Worm (Caenorhabditis elegans) whole organism, young adult: ENCODE results near the gene ctsa-1.1.

Experiments
- B0336.3 ChIP-seq: fragments of 200-800 bp; sonication (Bioruptor generic); IDR thresholded peaks from 2 replicates; pipeline ENCODE4 v1.3.6; 2022; ENCODE audit warnings: missing genetic modification characterization, missing compliant biosample characterization
- F37B4.10 ChIP-seq: fragments of 200-800 bp; sonication (Bioruptor generic); IDR thresholded peaks from 2 replicates; pipeline ENCODE4 v1.3.6; 2022; ENCODE audit warnings: missing genetic modification characterization, missing compliant biosample characterization
- F52B5.7 ChIP-seq: sonication (generic microtip); optimal IDR thresholded peaks from 2 replicates; lab custom pipeline; 2016; ENCODE audit warnings: mild to moderate bottlenecking, missing genetic modification characterization, missing compliant biosample characterization
- F55B11.4 ChIP-seq: sonication (generic microtip); optimal IDR thresholded peaks from 2 replicates; lab custom pipeline; 2016; ENCODE audit warnings: missing compliant biosample characterization, missing genetic modification characterization, borderline replicate concordance; ENCODE audit not compliant: insufficient read depth
- F57A8.1 ChIP-seq: fragments of 200-800 bp; sonication (Bioruptor generic); optimal IDR thresholded peaks from 2 replicates; lab custom pipeline; 2018; ENCODE audit warnings: mild to moderate bottlenecking, missing genetic modification characterization, moderate library complexity, missing compliant biosample characterization
- T26A5.8 ChIP-seq: sonication (generic microtip); optimal IDR thresholded peaks from 2 replicates; lab custom pipeline; 2016; ENCODE audit warnings: missing genetic modification characterization, missing compliant biosample characterization
- Y67H2A.10 ChIP-seq: fragments of 200-800 bp; sonication (Bioruptor generic); conservative IDR thresholded peaks from 2 replicates; pipeline ENCODE4 v1.3.6; 2022; ENCODE audit warnings: missing genetic modification reagents, missing genetic modification characterization, missing compliant biosample characterization
- aptf-3 ChIP-seq: fragments of 200-800 bp; sonication (Bioruptor generic); IDR thresholded peaks from 2 replicates; pipeline ENCODE4 v1.3.6; 2022; ENCODE audit warnings: missing genetic modification characterization, missing compliant biosample characterization
- athp-1 ChIP-seq: sonication (generic microtip); optimal IDR thresholded peaks from 2 replicates; lab custom pipeline; 2017; ENCODE audit warnings: mild to moderate bottlenecking, missing genetic modification characterization, missing compliant biosample characterization
- attf-3 ChIP-seq: fragments of 200-800 bp; sonication (Bioruptor generic); conservative IDR thresholded peaks from 2 replicates; pipeline ENCODE4 v1.3.6; 2022; ENCODE audit warnings: missing genetic modification reagents, missing genetic modification characterization, missing compliant biosample characterization
- cebp-2 ChIP-seq: fragments of 200-800 bp; sonication (Bioruptor generic); IDR thresholded peaks from 2 replicates; pipeline ENCODE4 v1.3.6; 2022; ENCODE audit warnings: missing genetic modification characterization, missing compliant biosample characterization
- ceh-58 ChIP-seq: fragments of 200-800 bp; sonication (Bioruptor generic); IDR thresholded peaks from 2 replicates; pipeline ENCODE4 v1.3.6; 2022; ENCODE audit warnings: missing genetic modification characterization, missing compliant biosample characterization
- ceh-91 ChIP-seq: fragments of 200-800 bp; sonication (Bioruptor generic); IDR thresholded peaks from 2 replicates; pipeline ENCODE4 v1.3.6; 2022; ENCODE audit warnings: missing genetic modification reagents, missing genetic modification characterization, missing compliant biosample characterization
- dox-1 ChIP-seq: fragments of 200-800 bp; sonication (Bioruptor generic); IDR thresholded peaks from 2 replicates; pipeline ENCODE4 v1.3.6; 2022; ENCODE audit warnings: missing genetic modification reagents, missing genetic modification characterization, missing compliant biosample characterization
- dpff-1 ChIP-seq: sonication (generic microtip); optimal IDR thresholded peaks from 2 replicates; lab custom pipeline; 2017; ENCODE audit warnings: mild to moderate bottlenecking, missing genetic modification characterization, missing compliant biosample characterization
- hmg-1.2 ChIP-seq: fragments of 200-800 bp; sonication (Bioruptor generic); IDR thresholded peaks from 2 replicates; pipeline ENCODE4 v1.3.6; 2022; ENCODE audit warnings: missing genetic modification reagents, missing genetic modification characterization, missing compliant biosample characterization
- hmg-20 ChIP-seq: fragments of 200-800 bp; sonication (Bioruptor generic); IDR thresholded peaks from 2 replicates; pipeline ENCODE4 v1.3.6; 2022; ENCODE audit warnings: missing genetic modification reagents, missing genetic modification characterization, missing compliant biosample characterization
- hrde-1 ChIP-seq: sonication (generic microtip); optimal IDR thresholded peaks from 2 replicates; lab custom pipeline; 2016; ENCODE audit warnings: missing genetic modification characterization, mild to moderate bottlenecking, missing compliant biosample characterization, moderate library complexity, missing genotype, missing genetic modification reagents, borderline replicate concordance
- hsf-1 ChIP-seq: fragments of 200-800 bp; sonication (Bioruptor generic); IDR thresholded peaks from 2 replicates; pipeline ENCODE4 v1.3.6; 2022; ENCODE audit warnings: missing genetic modification reagents, missing genetic modification characterization, missing compliant biosample characterization
- let-607 ChIP-seq, 2 experiments: fragments of 200-800 bp in 1 of 2; sonication (Bioruptor generic) in 1 of 2; sonication (generic microtip) in 1 of 2; optimal IDR thresholded peaks; 2 replicates each; lab custom pipeline; 2016 to 2018; ENCODE audit warnings: mild to moderate bottlenecking in 2 of 2, missing compliant biosample characterization in 2 of 2, missing genetic modification characterization in 2 of 2, moderate library complexity in 2 of 2, missing genotype in 1 of 2
- lin-26 ChIP-seq: fragments of 200-800 bp; sonication (Bioruptor generic); IDR thresholded peaks from 2 replicates; pipeline ENCODE4 v1.3.6; 2022; ENCODE audit warnings: missing genetic modification reagents, missing genetic modification characterization, missing compliant biosample characterization
- lin-40 ChIP-seq: sonication (generic microtip); optimal IDR thresholded peaks from 2 replicates; lab custom pipeline; 2016; ENCODE audit warnings: missing genetic modification characterization, mild to moderate bottlenecking, missing compliant biosample characterization, missing genotype, missing genetic modification reagents
- lsy-27 ChIP-seq: sonication (generic microtip); optimal IDR thresholded peaks from 2 replicates; lab custom pipeline; 2017; ENCODE audit warnings: missing genetic modification characterization, mild to moderate bottlenecking, missing compliant biosample characterization, antibody characterized with exemption, missing genotype, borderline replicate concordance; ENCODE audit not compliant: insufficient read depth
- madf-10 ChIP-seq: sonication (generic microtip); optimal IDR thresholded peaks from 2 replicates; lab custom pipeline; 2016; ENCODE audit warnings: mild to moderate bottlenecking, missing genetic modification characterization, missing compliant biosample characterization
- madf-6 ChIP-seq: fragments of 200-800 bp; sonication (Bioruptor generic); IDR thresholded peaks from 2 replicates; pipeline ENCODE4 v1.3.6; 2022; ENCODE audit warnings: missing genetic modification reagents, missing genetic modification characterization, missing compliant biosample characterization
- madf-8 ChIP-seq: fragments of 200-800 bp; sonication (Bioruptor generic); conservative IDR thresholded peaks from 2 replicates; pipeline ENCODE4 v1.3.6; 2022; ENCODE audit warnings: missing genetic modification reagents, missing genetic modification characterization, missing compliant biosample characterization
- mcd-1 ChIP-seq: fragments of 200-800 bp; sonication (Bioruptor generic); IDR thresholded peaks from 2 replicates; pipeline ENCODE4 v1.3.6; 2022; ENCODE audit warnings: missing genetic modification reagents, missing genetic modification characterization, missing compliant biosample characterization
- mes-4 ChIP-seq: sonication (generic microtip); optimal IDR thresholded peaks from 2 replicates; lab custom pipeline; 2016; ENCODE audit warnings: missing genotype, missing genetic modification characterization, missing compliant biosample characterization
- nfya-2 ChIP-seq: fragments of 200-800 bp; sonication (Bioruptor generic); IDR thresholded peaks from 2 replicates; pipeline ENCODE4 v1.3.6; 2022; ENCODE audit warnings: missing genetic modification reagents, missing genetic modification characterization, missing compliant biosample characterization
- nhr-80 ChIP-seq: sonication (generic microtip); optimal IDR thresholded peaks from 2 replicates; lab custom pipeline; 2016; ENCODE audit warnings: missing genetic modification characterization, missing compliant biosample characterization
- rcor-1 ChIP-seq: fragments of 200-800 bp; sonication (Bioruptor generic); IDR thresholded peaks from 2 replicates; pipeline ENCODE4 v1.3.6; 2022; ENCODE audit warnings: missing genetic modification reagents, missing genetic modification characterization, missing compliant biosample characterization
- repo-1 ChIP-seq: sonication (generic microtip); optimal IDR thresholded peaks from 2 replicates; lab custom pipeline; 2017; ENCODE audit warnings: mild to moderate bottlenecking, missing genetic modification characterization, missing compliant biosample characterization
- somi-1 ChIP-seq: fragments of 200-800 bp; sonication (Bioruptor generic); optimal IDR thresholded peaks from 2 replicates; lab custom pipeline; 2018; ENCODE audit warnings: mild to moderate bottlenecking, missing genetic modification characterization, missing compliant biosample characterization
- tbp1 ChIP-seq: fragments of 200-800 bp; sonication (Bioruptor generic); optimal IDR thresholded peaks from 2 replicates; lab custom pipeline; 2018; ENCODE audit warnings: mild to moderate bottlenecking, missing genetic modification characterization, missing compliant biosample characterization
- tlf-1 ChIP-seq: fragments of 200-800 bp; sonication (Bioruptor generic); optimal IDR thresholded peaks from 2 replicates; lab custom pipeline; 2018; ENCODE audit warnings: mild to moderate bottlenecking, missing genetic modification characterization, missing compliant biosample characterization
- unc-130 ChIP-seq: sonication (generic microtip); optimal IDR thresholded peaks from 2 replicates; lab custom pipeline; 2016; ENCODE audit warnings: missing genetic modification reagents, missing genetic modification characterization, missing compliant biosample characterization
- xnd-1 ChIP-seq: sonication (generic microtip); optimal IDR thresholded peaks from 2 replicates; lab custom pipeline; 2016; ENCODE audit warnings: missing genotype, missing genetic modification reagents, missing genetic modification characterization, missing compliant biosample characterization
- zfh-2 ChIP-seq: fragments of 200-800 bp; sonication (Bioruptor generic); conservative IDR thresholded peaks from 2 replicates; pipeline ENCODE4 v1.3.6; 2022; ENCODE audit warnings: missing genetic modification reagents, missing genetic modification characterization, missing compliant biosample characterization
- ztf-26 ChIP-seq: sonication (generic microtip); optimal IDR thresholded peaks from 2 replicates; lab custom pipeline; 2017; ENCODE audit warnings: missing genetic modification characterization, missing compliant biosample characterization
- ztf-28 ChIP-seq: fragments of 200-800 bp; sonication (Bioruptor generic); IDR thresholded peaks from 2 replicates; pipeline ENCODE4 v1.3.6; 2022; ENCODE audit warnings: missing genetic modification reagents, missing genetic modification characterization, missing compliant biosample characterization

Gene ctsa-1.1

DNA sequence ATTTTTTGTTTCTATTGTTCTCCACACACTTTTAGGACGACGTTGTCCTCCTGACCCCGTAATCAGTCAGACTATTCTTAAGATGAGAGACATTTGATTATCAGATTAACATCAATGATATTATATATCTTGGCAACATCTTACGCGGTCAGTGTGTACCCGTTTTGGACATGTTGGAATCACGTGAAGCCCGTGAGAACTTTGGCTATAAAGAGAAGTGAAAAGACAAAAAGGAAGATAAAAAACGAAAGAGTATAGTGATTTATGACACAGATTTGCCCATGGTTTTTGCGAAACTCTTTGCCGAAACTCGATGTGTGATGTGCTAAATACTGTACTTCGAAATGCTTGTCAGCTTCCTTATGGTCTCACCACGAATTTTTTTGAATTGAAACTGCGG, 7.8 kb downstream of the ctsa-1.1 start (continued):
- no peak for TF ChIP-seq zfh-2 (GFP tag; lab: Robert Waterston, UW)
- no peak for TF ChIP-seq mcd-1 (GFP tag; lab: Robert Waterston, UW)
- TF ChIP-seq madf-6, result no peak
- TF ChIP-seq nfya-2 (GFP tag; lab: Robert Waterston, UW), result no peak
- no peak for TF ChIP-seq let-607 (tag; optimal IDR thresholded peaks at IDR 0.05; lab: Kevin White, UChicago)
- no peak for TF ChIP-seq nhr-80 (tag; lab: Kevin White, UChicago)
- no peak for TF ChIP-seq mes-4 (tag; lab: Kevin White, UChicago)
- TF ChIP-seq T26A5.8, result no peak
- no peak for TF ChIP-seq madf-8 (GFP tag; lab: Robert Waterston, UW)
- no peak for TF ChIP-seq attf-3 (GFP tag; lab: Robert Waterston, UW)
- TF ChIP-seq xnd-1 (tag; lab: Kevin White, UChicago), result no peak
- TF ChIP-seq tbp1 (GFP tag; lab: Kevin White, UChicago), result peak; percentile 28
- TF ChIP-seq ceh-91, result no peak

DNA sequence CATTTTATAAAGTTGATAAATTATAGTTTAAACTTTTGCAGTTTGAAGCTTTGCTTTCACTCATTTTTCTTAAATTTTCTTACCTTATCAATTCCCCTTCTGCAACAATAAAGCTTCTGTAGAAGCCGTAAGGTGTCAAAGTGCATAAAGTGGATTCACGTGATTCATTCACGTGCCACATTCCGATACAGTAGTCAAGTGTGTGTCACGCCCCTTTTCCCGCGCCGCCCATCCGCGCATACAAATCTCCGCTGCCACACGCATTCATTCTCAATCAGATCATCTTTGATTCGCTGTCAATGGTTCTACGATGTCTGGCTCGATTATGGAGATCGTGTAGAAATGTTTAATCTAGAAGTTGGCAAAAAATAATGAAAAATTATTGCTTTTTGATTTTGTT, 9.6 kb downstream of the ctsa-1.1 start:
- TF ChIP-seq hmg-20 (GFP tag; lab: Robert Waterston, UW) (no peak), B0336.3 (GFP tag; lab: Robert Waterston, UW) (no peak), ceh-58 (GFP tag; lab: Robert Waterston, UW) (no peak), madf-10 (tag; lab: Kevin White, UChicago) (no peak), dpff-1 (tag; lab: Kevin White, UChicago) (no peak), ztf-26 (tag; lab: Kevin White, UChicago) (no peak), ztf-28 (no peak), zfh-2 (GFP tag; lab: Robert Waterston, UW) (no peak), repo-1 (no peak), tlf-1 (GFP tag; lab: Kevin White, UChicago) (no peak), unc-130 (GFP tag; lab: Kevin White, UChicago) (no peak), F37B4.10 (GFP tag; lab: Robert Waterston, UW) (no peak), lsy-27 (tag; lab: Kevin White, UChicago) (no peak), mcd-1 (GFP tag; lab: Robert Waterston, UW) (no peak), athp-1 (tag; lab: Kevin White, UChicago) (no peak)

DNA sequence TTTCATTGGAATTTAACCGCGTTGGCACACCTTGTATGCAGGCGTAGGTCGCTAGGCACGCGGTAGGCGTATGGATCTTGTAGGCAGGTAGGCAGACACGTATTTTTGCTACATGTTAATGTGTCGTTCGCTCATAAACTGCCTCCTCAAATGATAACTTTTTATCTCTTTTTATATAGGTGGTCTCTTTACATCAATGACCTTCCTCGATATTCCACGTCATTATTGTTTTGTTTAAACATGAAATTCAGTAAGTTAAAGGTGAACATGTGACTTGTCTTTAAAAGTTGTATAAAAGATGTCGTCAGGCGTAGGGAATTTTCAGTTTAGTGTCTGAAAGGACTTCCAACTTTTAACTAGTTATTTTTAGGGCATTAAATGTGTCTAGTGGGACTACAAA, 10.2 kb downstream of the ctsa-1.1 start:
- no peak for TF ChIP-seq cebp-2 (GFP tag; lab: Robert Waterston, UW)
- TF ChIP-seq dox-1, result no peak

DNA sequence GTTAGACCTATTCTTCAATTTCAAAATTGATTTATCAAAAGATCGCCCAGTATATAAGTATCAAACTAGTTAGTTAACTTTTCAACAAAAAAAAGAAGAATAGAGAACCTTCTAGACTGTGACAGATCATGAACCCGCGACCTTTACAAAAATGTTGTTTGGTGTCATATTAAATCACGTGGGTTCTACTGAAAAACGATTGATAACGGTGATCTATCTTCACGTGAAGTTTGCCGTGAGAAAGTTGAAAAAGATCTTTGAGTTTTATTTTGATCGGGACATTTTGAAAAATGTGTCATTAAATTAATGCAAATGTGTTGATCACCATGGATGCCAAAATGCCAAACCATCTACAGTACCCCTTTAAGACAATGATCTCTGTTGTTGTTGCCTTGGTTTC, 10.9 kb downstream of the ctsa-1.1 start:
- TF ChIP-seq F55B11.4 (tag; lab: Kevin White, UChicago), result no peak
- no peak for TF ChIP-seq hrde-1
- TF ChIP-seq xnd-1 (tag; lab: Kevin White, UChicago), result no peak
- peak; percentile 22 for TF ChIP-seq lin-40 (tag; lab: Kevin White, UChicago)
- no peak for TF ChIP-seq F57A8.1 (GFP tag; lab: Kevin White, UChicago)
- TF ChIP-seq hsf-1 (GFP tag; lab: Robert Waterston, UW), result peak; percentile 77
- TF ChIP-seq hmg-1.2 (GFP tag; lab: Robert Waterston, UW), result no peak
- no peak for TF ChIP-seq rcor-1 (GFP tag; lab: Robert Waterston, UW)
- TF ChIP-seq aptf-3, result no peak
- TF ChIP-seq somi-1 (GFP tag; lab: Kevin White, UChicago), result peak; percentile 35
- TF ChIP-seq ztf-26 (tag; lab: Kevin White, UChicago), result peak; percentile 55
- TF ChIP-seq lin-26 (GFP tag; lab: Robert Waterston, UW), result no peak
- TF ChIP-seq madf-10 (tag; lab: Kevin White, UChicago), result no peak
- no peak for TF ChIP-seq F52B5.7 (tag; lab: Kevin White, UChicago)
- no peak for TF ChIP-seq Y67H2A.10 (GFP tag; lab: Robert Waterston, UW)
